Worm (Caenorhabditis elegans) whole organism, early embryonic: Measurements from ENCODE around the gene F59B1.8.
"Not testable (repeated sequence)": the region's sequence is repeated elsewhere in the genome, so short reads cannot be mapped to it uniquely, and the experiment has no call there.

Experiments used
- B0310.2 ChIP-seq: sonication (generic microtip); optimal IDR thresholded peaks from 2 replicates; lab custom pipeline; 2016; ENCODE audit warnings: mild to moderate bottlenecking, missing genetic modification characterization, missing compliant biosample characterization
- F13C5.2 ChIP-seq: sonication (generic microtip); optimal IDR thresholded peaks from 2 replicates; lab custom pipeline; 2017; ENCODE audit warnings: mild to moderate bottlenecking, missing genetic modification characterization, inconsistent platforms, missing compliant biosample characterization
- aly-1 ChIP-seq: sonication (generic microtip); optimal IDR thresholded peaks from 2 replicates; lab custom pipeline; 2016; ENCODE audit warnings: missing genetic modification characterization, missing compliant biosample characterization
- ama-1 ChIP-seq: fragments of 150-350 bp; optimal IDR thresholded peaks from 2 replicates; lab custom pipeline; 2014
- ceh-13 ChIP-seq: fragments of 200-800 bp; sonication (Bioruptor generic); optimal IDR thresholded peaks from 2 replicates; lab custom pipeline; 2018; ENCODE audit warnings: mild to moderate bottlenecking, missing genetic modification characterization, missing compliant biosample characterization
- ceh-36 ChIP-seq: sonication (generic microtip); optimal IDR thresholded peaks from 2 replicates; lab custom pipeline; 2016; ENCODE audit warnings: missing genetic modification characterization, inconsistent platforms, missing compliant biosample characterization
- ets-7 ChIP-seq: sonication (generic microtip); optimal IDR thresholded peaks from 2 replicates; lab custom pipeline; 2016; ENCODE audit warnings: missing genotype, missing genetic modification characterization, missing compliant biosample characterization
- flt-1 ChIP-seq: fragments of 200-800 bp; sonication (Bioruptor generic); IDR thresholded peaks from 2 replicates; pipeline ENCODE4 v1.3.6; 2022; ENCODE audit warnings: missing genetic modification characterization, missing compliant biosample characterization
- hmbx-1 ChIP-seq: sonication (generic microtip); optimal IDR thresholded peaks from 2 replicates; lab custom pipeline; 2016; ENCODE audit warnings: mild to moderate bottlenecking, missing genetic modification characterization, missing compliant biosample characterization
- hmg-4 ChIP-seq: fragments of 200-800 bp; sonication (Bioruptor generic); optimal IDR thresholded peaks from 2 replicates; lab custom pipeline; 2018; ENCODE audit warnings: mild to moderate bottlenecking, missing genetic modification characterization, missing compliant biosample characterization
- hnd-1 ChIP-seq: sonication (generic microtip); optimal IDR thresholded peaks from 2 replicates; lab custom pipeline; 2016; ENCODE audit warnings: missing genetic modification characterization, missing compliant biosample characterization
- pes-1 ChIP-seq: fragments of 200-800 bp; sonication (Bioruptor generic); IDR thresholded peaks from 2 replicates; pipeline ENCODE4 v1.3.6; 2022; ENCODE audit warnings: missing genetic modification reagents, missing genetic modification characterization, missing compliant biosample characterization
- scrt-1 ChIP-seq: fragments of 200-800 bp; sonication (Bioruptor generic); IDR thresholded peaks from 2 replicates; pipeline ENCODE4 v1.3.6; 2022; ENCODE audit warnings: missing genetic modification characterization, missing compliant biosample characterization
- sea-1 ChIP-seq: fragments of 200-800 bp; sonication (Bioruptor generic); conservative IDR thresholded peaks from 2 replicates; pipeline ENCODE4 v1.3.6; 2022; ENCODE audit warnings: missing genetic modification characterization, missing compliant biosample characterization
- tbx-11 ChIP-seq: fragments of 200-800 bp; sonication (Bioruptor generic); IDR thresholded peaks from 2 replicates; pipeline ENCODE4 v1.3.6; 2022; ENCODE audit warnings: missing genetic modification characterization, missing compliant biosample characterization
- tbx-37 ChIP-seq: fragments of 200-800 bp; sonication (Bioruptor generic); conservative IDR thresholded peaks from 2 replicates; pipeline ENCODE4 v1.3.6; 2022; ENCODE audit warnings: missing genetic modification reagents, missing genetic modification characterization, missing compliant biosample characterization
- tra-4 ChIP-seq: sonication (generic microtip); optimal IDR thresholded peaks from 2 replicates; lab custom pipeline; 2017; ENCODE audit warnings: missing genetic modification characterization, missing compliant biosample characterization

Gene F59B1.8

ce11 chrV:3632249-3633030 is 11.6 kb downstream of the F59B1.8 start:
- no peak for TF ChIP-seq sea-1

- TF ChIP-seq B0310.2 (tag; lab: Kevin White, UChicago) (no peak), hnd-1 (tag; lab: Kevin White, UChicago) (no peak), tra-4 (tag; lab: Kevin White, UChicago) (no peak), pes-1 (GFP tag; lab: Robert Waterston, UW) (no peak), flt-1 (no peak), tbx-37 (GFP tag; lab: Robert Waterston, UW) (no peak)
Measured at ce11 chrV:3631591-3631990, 12.5 kb downstream of the F59B1.8 start, which contains the start of gene F59B1.6. F59B1.6 (minus strand) TSS chrV:3631691.

- TF ChIP-seq flt-1, result no peak
- TF ChIP-seq hmg-4 (GFP tag; lab: Kevin White, UChicago), result no peak
- TF ChIP-seq aly-1 (tag; lab: Kevin White, UChicago), result no peak
- TF ChIP-seq scrt-1 (GFP tag; lab: Robert Waterston, UW), result no peak
- TF ChIP-seq pes-1 (GFP tag; lab: Robert Waterston, UW), result no peak
- TF ChIP-seq ets-7, result no peak
- TF ChIP-seq tra-4 (tag; lab: Kevin White, UChicago), result no peak
- no peak for TF ChIP-seq ceh-36 (tag; lab: Kevin White, UChicago)
- TF ChIP-seq tbx-37 (GFP tag; lab: Robert Waterston, UW), result no peak
- no peak for TF ChIP-seq tbx-11 (GFP tag; lab: Robert Waterston, UW)
- no peak for TF ChIP-seq ceh-13 (GFP tag; lab: Kevin White, UChicago)
- no peak for TF ChIP-seq F13C5.2 (tag; lab: Kevin White, UChicago)
- TF ChIP-seq hmbx-1 (tag; lab: Kevin White, UChicago), result no peak
- TF ChIP-seq ama-1 (lab: Kevin White, UChicago), result no peak
- TF ChIP-seq B0310.2 (tag; lab: Kevin White, UChicago), result no peak
- TF ChIP-seq hnd-1 (tag; lab: Kevin White, UChicago), result no peak
- no peak for TF ChIP-seq sea-1
Measured at ce11 chrV:3626944-3627343, 17.1 kb downstream of the F59B1.8 start, which contains the start of gene F59B1.4. F59B1.4 (minus strand) TSS chrV:3627044.

DNA sequence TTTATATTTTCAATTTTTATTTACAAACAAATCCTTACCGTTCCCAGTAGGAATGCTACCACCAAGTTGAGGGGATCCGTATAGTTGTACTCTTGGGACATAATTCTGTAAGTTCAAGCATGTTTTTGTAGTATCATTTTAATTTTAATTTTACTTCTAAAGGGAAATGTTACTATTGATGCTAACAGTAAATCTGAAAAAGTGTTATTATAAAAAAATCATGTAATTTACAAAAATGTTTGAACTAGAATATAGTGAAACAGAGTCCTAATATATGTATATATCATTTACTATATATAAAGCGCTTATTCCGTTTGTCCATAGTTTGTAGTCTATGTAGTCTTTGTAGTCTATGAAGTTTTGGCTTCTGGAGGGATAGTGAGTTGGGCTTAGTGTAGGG is 23.4 kb downstream of the F59B1.8 start, which contains the start of gene srx-93:
srx-93 (minus strand) TSS at position 101 of the 400 bp plus-strand sequence.
- TF ChIP-seq sea-1; tbx-11 (GFP tag; lab: Robert Waterston, UW); F13C5.2 (tag; lab: Kevin White, UChicago): not testable (repeated sequence)

DNA sequence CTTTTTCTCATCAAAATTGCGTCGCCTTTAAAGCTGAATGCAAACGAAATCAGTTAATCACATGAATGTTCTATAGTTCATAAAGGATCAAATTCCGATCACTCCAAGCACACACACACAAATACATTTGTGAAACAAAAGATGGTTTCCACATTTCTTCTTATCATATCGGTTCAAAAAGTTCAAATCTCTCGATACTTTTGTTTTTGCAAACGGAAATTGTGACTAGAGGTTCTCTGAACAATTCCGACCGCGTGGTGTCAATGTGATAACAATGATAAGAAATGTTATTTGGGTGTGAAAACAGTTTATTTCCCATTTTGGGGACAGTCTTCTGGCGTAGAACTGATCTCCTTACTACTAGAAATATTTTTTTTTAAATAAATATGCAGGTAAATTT is 27.2 kb downstream of the F59B1.8 start:
- TF ChIP-seq flt-1 (no peak), ets-7 (no peak), ama-1 (lab: Kevin White, UChicago) (no peak), pes-1 (GFP tag; lab: Robert Waterston, UW) (no peak), hmg-4 (GFP tag; lab: Kevin White, UChicago) (no peak), F13C5.2 (tag; lab: Kevin White, UChicago) (no peak), scrt-1 (GFP tag; lab: Robert Waterston, UW) (no peak), sea-1 (no peak), tbx-11 (GFP tag; lab: Robert Waterston, UW) (no peak), B0310.2 (tag; lab: Kevin White, UChicago) (no peak), hnd-1 (tag; lab: Kevin White, UChicago) (no peak), aly-1 (tag; lab: Kevin White, UChicago) (no peak), ceh-13 (GFP tag; lab: Kevin White, UChicago) (no peak)

ce11 chrV:3614397-3614796 is 29.6 kb downstream of the F59B1.8 start, which contains the start of gene T22F3.11:
T22F3.11 (minus strand) TSS chrV:3614553.
- TF ChIP-seq aly-1 (tag; lab: Kevin White, UChicago) (no peak), hmbx-1 (tag; lab: Kevin White, UChicago) (no peak), flt-1 (no peak), tbx-37 (GFP tag; lab: Robert Waterston, UW) (no peak), hnd-1 (tag; lab: Kevin White, UChicago) (no peak), ets-7 (no peak), ceh-36 (tag; lab: Kevin White, UChicago) (no peak), ceh-13 (GFP tag; lab: Kevin White, UChicago) (no peak), F13C5.2 (tag; lab: Kevin White, UChicago) (no peak), B0310.2 (tag; lab: Kevin White, UChicago) (no peak), tbx-11 (GFP tag; lab: Robert Waterston, UW) (no peak), pes-1 (GFP tag; lab: Robert Waterston, UW) (no peak), ama-1 (lab: Kevin White, UChicago) (no peak), hmg-4 (GFP tag; lab: Kevin White, UChicago) (no peak), scrt-1 (GFP tag; lab: Robert Waterston, UW) (no peak), tra-4 (tag; lab: Kevin White, UChicago) (no peak)

DNA sequence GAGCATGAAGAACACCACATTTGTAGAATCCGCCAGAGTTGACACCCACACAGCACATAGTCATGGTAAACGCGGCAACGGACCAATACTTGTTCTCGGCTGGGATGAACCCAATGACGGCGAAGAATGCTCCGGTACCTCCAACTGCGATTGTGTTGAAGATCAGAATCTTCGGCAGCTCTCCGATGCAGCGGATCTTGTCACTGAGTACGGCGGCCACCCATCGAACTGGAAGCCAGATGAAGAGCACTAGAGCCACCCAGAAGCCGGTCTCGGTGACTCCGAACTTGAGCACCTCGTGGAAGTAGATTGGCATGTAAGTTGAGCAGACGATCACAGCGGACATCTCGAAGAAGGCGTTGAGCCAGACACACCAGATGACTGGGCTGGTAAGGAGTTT is 31.0 kb downstream of the F59B1.8 start:
- no peak for TF ChIP-seq pes-1 (GFP tag; lab: Robert Waterston, UW)
- no peak for TF ChIP-seq B0310.2 (tag; lab: Kevin White, UChicago)
- no peak for TF ChIP-seq F13C5.2 (tag; lab: Kevin White, UChicago)
- TF ChIP-seq tbx-37 (GFP tag; lab: Robert Waterston, UW), result no peak
- TF ChIP-seq flt-1, result no peak
- no peak for TF ChIP-seq ets-7
- TF ChIP-seq ama-1 (lab: Kevin White, UChicago), result no peak
- no peak for TF ChIP-seq tra-4 (tag; lab: Kevin White, UChicago)
- TF ChIP-seq ceh-13 (GFP tag; lab: Kevin White, UChicago), result no peak
- TF ChIP-seq scrt-1 (GFP tag; lab: Robert Waterston, UW), result no peak
- TF ChIP-seq sea-1, result no peak
